Worm (Caenorhabditis elegans) whole organism, L2 larva: ENCODE results near the gene hars-1.

Experiments used
- C34F6.9 ChIP-seq: fragments of 150-350 bp; optimal IDR thresholded peaks from 2 replicates; lab custom pipeline; 2014; ENCODE audit warnings: missing biosample characterization, missing genetic modification characterization
- F13H6.1 ChIP-seq: sonication (generic microtip); optimal IDR thresholded peaks from 2 replicates; lab custom pipeline; 2016; ENCODE audit warnings: missing genetic modification characterization, missing compliant biosample characterization
- Y55F3AM.14 ChIP-seq: fragments of 200-800 bp; sonication (Bioruptor generic); optimal IDR thresholded peaks from 2 replicates; lab custom pipeline; 2018; ENCODE audit warnings: mild to moderate bottlenecking, missing genetic modification characterization, missing compliant biosample characterization
- ZK546.5 ChIP-seq: sonication (generic microtip); optimal IDR thresholded peaks from 2 replicates; lab custom pipeline; 2017; ENCODE audit warnings: missing biosample characterization, missing genetic modification characterization
- alr-1 ChIP-seq: fragments of 150-350 bp; optimal IDR thresholded peaks from 2 replicates; lab custom pipeline; 2014; ENCODE audit warnings: missing biosample characterization, missing genetic modification characterization
- blmp-1 ChIP-seq: sonication (generic microtip); optimal IDR thresholded peaks from 2 replicates; lab custom pipeline; 2017; ENCODE audit warnings: missing genetic modification characterization, mild to moderate bottlenecking, missing compliant biosample characterization, antibody characterized with exemption, moderate library complexity; ENCODE audit not compliant: insufficient read depth
- ceh-16 ChIP-seq: fragments of 150-350 bp; optimal IDR thresholded peaks from 2 replicates; lab custom pipeline; 2014; ENCODE audit warnings: missing biosample characterization, missing genetic modification characterization
- ceh-82 ChIP-seq: fragments of 150-350 bp; optimal IDR thresholded peaks from 2 replicates; lab custom pipeline; 2014; ENCODE audit warnings: missing biosample characterization, missing genetic modification characterization
- crh-2 ChIP-seq: sonication (generic microtip); optimal IDR thresholded peaks from 2 replicates; lab custom pipeline; 2017; ENCODE audit warnings: missing biosample characterization, missing genetic modification characterization
- dmd-4 ChIP-seq: sonication (generic microtip); optimal IDR thresholded peaks from 2 replicates; lab custom pipeline; 2017; ENCODE audit warnings: missing biosample characterization, missing genetic modification characterization
- egl-27 ChIP-seq: sonication (generic microtip); optimal IDR thresholded peaks from 3 replicates; lab custom pipeline; 2017; ENCODE audit warnings: missing biosample characterization, missing genetic modification reagents, missing genetic modification characterization
- elt-1 ChIP-seq: fragments of 150-350 bp; optimal IDR thresholded peaks from 2 replicates; lab custom pipeline; 2014; ENCODE audit warnings: missing biosample characterization, missing genetic modification characterization
- elt-3 ChIP-seq: sonication (generic microtip); optimal IDR thresholded peaks from 2 replicates; lab custom pipeline; 2017; ENCODE audit warnings: missing biosample characterization, missing genetic modification characterization
- fos-1 ChIP-seq: fragments of 150-350 bp; optimal IDR thresholded peaks from 2 replicates; lab custom pipeline; 2014; ENCODE audit warnings: missing biosample characterization, missing genetic modification characterization
- gmeb-1 ChIP-seq: fragments of 150-350 bp; optimal IDR thresholded peaks from 2 replicates; lab custom pipeline; 2014; ENCODE audit warnings: missing biosample characterization, missing genetic modification characterization
- lin-39 ChIP-seq: fragments of 150-350 bp; optimal IDR thresholded peaks from 2 replicates; lab custom pipeline; 2014; ENCODE audit warnings: missing biosample characterization, missing genetic modification reagents, missing genetic modification characterization
- mbf-1 ChIP-seq: sonication (generic microtip); optimal IDR thresholded peaks from 2 replicates; lab custom pipeline; 2017; ENCODE audit warnings: missing biosample characterization, missing genetic modification characterization
- mdl-1 ChIP-seq, 2 experiments: fragments of 150-350 bp in 1 of 2; sonication (generic microtip) in 1 of 2; optimal IDR thresholded peaks; 2 replicates each; lab custom pipeline; 2017; ENCODE audit warnings: missing biosample characterization in 2 of 2, missing genetic modification characterization in 2 of 2
- nhr-10 ChIP-seq: sonication (generic microtip); optimal IDR thresholded peaks from 2 replicates; lab custom pipeline; 2017; ENCODE audit warnings: missing biosample characterization, missing genetic modification characterization
- nhr-11 ChIP-seq: fragments of 150-350 bp; optimal IDR thresholded peaks from 2 replicates; lab custom pipeline; 2014; ENCODE audit warnings: missing biosample characterization, missing genetic modification characterization
- nhr-12 ChIP-seq: fragments of 150-350 bp; optimal IDR thresholded peaks from 2 replicates; lab custom pipeline; 2014; ENCODE audit warnings: missing biosample characterization, missing genetic modification characterization
- nhr-129 ChIP-seq: fragments of 150-350 bp; optimal IDR thresholded peaks from 2 replicates; lab custom pipeline; 2014; ENCODE audit warnings: missing biosample characterization, missing genetic modification characterization
- nhr-21 ChIP-seq: fragments of 150-350 bp; optimal IDR thresholded peaks from 2 replicates; lab custom pipeline; 2014; ENCODE audit warnings: missing biosample characterization, missing genetic modification characterization
- nhr-23 ChIP-seq: fragments of 150-350 bp; optimal IDR thresholded peaks from 2 replicates; lab custom pipeline; 2014; ENCODE audit warnings: missing biosample characterization, missing genetic modification reagents, missing genetic modification characterization
- nhr-237 ChIP-seq: fragments of 150-350 bp; optimal IDR thresholded peaks from 2 replicates; lab custom pipeline; 2014; ENCODE audit warnings: missing biosample characterization, missing genetic modification characterization
- nhr-25 ChIP-seq: fragments of 150-350 bp; sonication (generic microtip); optimal IDR thresholded peaks from 3 replicates; lab custom pipeline; 2014; ENCODE audit warnings: missing biosample characterization, missing genetic modification characterization
- nhr-77 ChIP-seq: fragments of 150-350 bp; optimal IDR thresholded peaks from 2 replicates; lab custom pipeline; 2014; ENCODE audit warnings: missing biosample characterization, missing genetic modification characterization
- peb-1 ChIP-seq: fragments of 150-350 bp; optimal IDR thresholded peaks from 2 replicates; lab custom pipeline; 2014; ENCODE audit warnings: missing biosample characterization, missing genetic modification characterization
- skn-1 ChIP-seq: sonication (generic microtip); optimal IDR thresholded peaks from 2 replicates; lab custom pipeline; 2017; ENCODE audit warnings: missing biosample characterization, missing genetic modification characterization
- sma-9 ChIP-seq, 2 experiments: fragments of 150-350 bp in 1 of 2; sonication (generic microtip) in 1 of 2; optimal IDR thresholded peaks; 2 replicates each; lab custom pipeline; 2014 to 2016; ENCODE audit warnings: missing genetic modification characterization in 2 of 2, mild to moderate bottlenecking in 1 of 2, missing biosample characterization in 1 of 2, missing compliant biosample characterization in 1 of 2, missing genetic modification reagents in 1 of 2, moderate library complexity in 1 of 2
- snpc-4 ChIP-seq: fragments of 150-350 bp; optimal IDR thresholded peaks from 2 replicates; lab custom pipeline; 2014; ENCODE audit warnings: missing biosample characterization, missing genetic modification characterization
- unc-39 ChIP-seq: fragments of 150-350 bp; optimal IDR thresholded peaks from 2 replicates; lab custom pipeline; 2014; ENCODE audit warnings: missing biosample characterization, missing genetic modification characterization
- zag-1 ChIP-seq: fragments of 150-350 bp; optimal IDR thresholded peaks from 2 replicates; lab custom pipeline; 2014; ENCODE audit warnings: missing biosample characterization, missing genetic modification characterization
- ztf-1 ChIP-seq: fragments of 200-800 bp; sonication (Bioruptor generic); conservative IDR thresholded peaks from 2 replicates; pipeline ENCODE4 v1.3.6; 2022; ENCODE audit warnings: missing genetic modification characterization, missing compliant biosample characterization
- ztf-11 ChIP-seq: sonication (generic microtip); optimal IDR thresholded peaks from 2 replicates; lab custom pipeline; 2017; ENCODE audit warnings: missing biosample characterization, missing genetic modification characterization
- ztf-4 ChIP-seq: fragments of 150-350 bp; optimal IDR thresholded peaks from 2 replicates; lab custom pipeline; 2014; ENCODE audit warnings: missing biosample characterization, missing genetic modification characterization

Gene hars-1

ce11 chrIV:10869642-10870041, 10.9 kb downstream of the hars-1 start:
- no peak for TF ChIP-seq ztf-11 (tag; lab: Kevin White, UChicago)
- no peak for TF ChIP-seq nhr-10 (tag; lab: Kevin White, UChicago)
- no peak for TF ChIP-seq lin-39 (tag; lab: Kevin White, UChicago)

- TF ChIP-seq crh-2 (no peak), ztf-4 (tag; lab: Kevin White, UChicago) (no peak), elt-1 (tag; lab: Kevin White, UChicago) (no peak), zag-1 (tag; lab: Kevin White, UChicago) (no peak), fos-1 (tag; lab: Kevin White, UChicago) (no peak), ztf-1 (GFP tag; lab: Robert Waterston, UW) (no peak), blmp-1 (no peak), nhr-21 (tag; lab: Kevin White, UChicago) (no peak), gmeb-1 (no peak), nhr-23 (tag; lab: Kevin White, UChicago) (no peak), nhr-129 (tag; lab: Kevin White, UChicago) (no peak), sma-9 (GFP tag; optimal IDR thresholded peaks at IDR 0.05; lab: Kevin White, UChicago) (no peak), sma-9 (tag; optimal IDR thresholded peaks at IDR 0.05; lab: Kevin White, UChicago) (no peak), nhr-25 (tag; lab: Kevin White, UChicago) (no peak)
Observed at ce11 chrIV:10870158-10870557, 11.4 kb downstream of the hars-1 start.

ce11 chrIV:10874527-10874926, 15.8 kb downstream of the hars-1 start, which contains the start of gene F13E9.12:
TSS of gene F13E9.12 (minus strand) at chrIV:10874627.
- TF ChIP-seq F13H6.1 (tag; lab: Kevin White, UChicago): no peak
- TF ChIP-seq ceh-82 (tag; lab: Kevin White, UChicago): no peak
- no peak for TF ChIP-seq nhr-237 (tag; lab: Kevin White, UChicago)
- TF ChIP-seq nhr-23 (tag; lab: Kevin White, UChicago): no peak
- no peak for TF ChIP-seq elt-1 (tag; lab: Kevin White, UChicago)
- TF ChIP-seq ZK546.5 (tag; lab: Kevin White, UChicago): no peak
- no peak for TF ChIP-seq skn-1 (tag; lab: Kevin White, UChicago)

- no peak for TF ChIP-seq skn-1 (tag; lab: Kevin White, UChicago)
- no peak for TF ChIP-seq nhr-129 (tag; lab: Kevin White, UChicago)
Observed at ce11 chrIV:10876844-10877243, 18.1 kb downstream of the hars-1 start, which contains the start of gene fipr-14. TSS of gene fipr-14 (plus strand) at chrIV:10877144.

ce11 chrIV:10879542-10879941, 20.8 kb downstream of the hars-1 start, which contains the start of gene sdz-13:
TSS of gene sdz-13 (minus strand) at chrIV:10879642.
- no peak for TF ChIP-seq zag-1 (tag; lab: Kevin White, UChicago)
- no peak for TF ChIP-seq ceh-16 (tag; lab: Kevin White, UChicago)
- no peak for TF ChIP-seq mbf-1 (tag; lab: Kevin White, UChicago)
- no peak for TF ChIP-seq unc-39 (tag; lab: Kevin White, UChicago)
- no peak for TF ChIP-seq elt-3 (tag; lab: Kevin White, UChicago)
- TF ChIP-seq alr-1 (tag; lab: Kevin White, UChicago): no peak
- no peak for TF ChIP-seq nhr-77 (tag; lab: Kevin White, UChicago)
- no peak for TF ChIP-seq ceh-82 (tag; lab: Kevin White, UChicago)
- TF ChIP-seq nhr-23 (tag; lab: Kevin White, UChicago): no peak
- no peak for TF ChIP-seq nhr-10 (tag; lab: Kevin White, UChicago)
- TF ChIP-seq nhr-129 (tag; lab: Kevin White, UChicago): no peak
- no peak for TF ChIP-seq mdl-1 (tag; optimal IDR thresholded peaks at IDR 0.05; lab: Kevin White, UChicago)
- no peak for TF ChIP-seq blmp-1
- TF ChIP-seq dmd-4: no peak
- no peak for TF ChIP-seq sma-9 (GFP tag; optimal IDR thresholded peaks at IDR 0.05; lab: Kevin White, UChicago)
- TF ChIP-seq sma-9 (tag; optimal IDR thresholded peaks at IDR 0.05; lab: Kevin White, UChicago): no peak
- TF ChIP-seq Y55F3AM.14 (GFP tag; lab: Kevin White, UChicago): no peak
- no peak for TF ChIP-seq peb-1 (tag; lab: Kevin White, UChicago)

- TF ChIP-seq egl-27 (no peak), C34F6.9 (tag; lab: Kevin White, UChicago) (no peak), ztf-1 (GFP tag; lab: Robert Waterston, UW) (no peak), unc-39 (tag; lab: Kevin White, UChicago) (no peak), nhr-12 (tag; lab: Kevin White, UChicago) (no peak), snpc-4 (tag; lab: Kevin White, UChicago) (no peak), zag-1 (tag; lab: Kevin White, UChicago) (no peak), nhr-25 (tag; lab: Kevin White, UChicago) (no peak), nhr-11 (tag; lab: Kevin White, UChicago) (no peak), nhr-237 (tag; lab: Kevin White, UChicago) (no peak)
Observed at ce11 chrIV:10880264-10880663, 21.5 kb downstream of the hars-1 start, which contains the start of gene fipr-15. TSS of gene fipr-15 (plus strand) at chrIV:10880564.
